Fruit fly (Drosophila melanogaster) whole organism, embryonic: ENCODE measurements around the gene SerRS.
A peak's percentile ranks its signal among the peaks of the same experiment; 100 is the strongest.

Experiments used
- Asciz ChIP-seq: fragments of 200-800 bp; sonication (Bioruptor generic); optimal IDR thresholded peaks from 2 replicates; lab custom pipeline; 2017; ENCODE audit warnings: missing biosample characterization, mild to moderate bottlenecking, missing genetic modification characterization, missing genetic modification reagents
- CG10274 ChIP-seq: fragments of 200-800 bp; sonication (Bioruptor generic); optimal IDR thresholded peaks from 3 replicates; lab custom pipeline; 2017; ENCODE audit warnings: missing biosample characterization, mild to moderate bottlenecking, missing genetic modification characterization
- CG11456 ChIP-seq: fragments of 200-800 bp; sonication (Bioruptor generic); IDR thresholded peaks from 3 replicates; pipeline ENCODE4 v1.3.6; 2022; ENCODE audit warnings: missing biosample characterization, missing genetic modification characterization
- CG11560 ChIP-seq: fragments of 200-800 bp; sonication (Bioruptor generic); IDR thresholded peaks from 3 replicates; pipeline ENCODE4 v1.3.6; 2022; ENCODE audit warnings: missing biosample characterization, missing genetic modification characterization
- CG11723 ChIP-seq: fragments of 200-800 bp; sonication (Bioruptor generic); optimal IDR thresholded peaks from 2 replicates; lab custom pipeline; 2017; ENCODE audit warnings: missing biosample characterization, mild to moderate bottlenecking, missing genetic modification characterization
- CG15011 ChIP-seq: fragments of 200-800 bp; sonication (Bioruptor generic); optimal IDR thresholded peaks from 3 replicates; lab custom pipeline; 2018; ENCODE audit warnings: missing biosample characterization, mild to moderate bottlenecking, missing genetic modification characterization
- CG15514 ChIP-seq: fragments of 200-800 bp; sonication (Bioruptor generic); optimal IDR thresholded peaks from 3 replicates; lab custom pipeline; 2017; ENCODE audit warnings: missing biosample characterization, missing genetic modification characterization, mild to moderate bottlenecking, moderate library complexity, missing genetic modification reagents
- CG16863 ChIP-seq: fragments of 200-800 bp; sonication (Bioruptor generic); optimal IDR thresholded peaks from 3 replicates; lab custom pipeline; 2016; ENCODE audit warnings: missing biosample characterization, missing genetic modification characterization
- CG17385 ChIP-seq: fragments of 200-800 bp; sonication (Bioruptor generic); optimal IDR thresholded peaks from 3 replicates; lab custom pipeline; 2018; ENCODE audit warnings: missing biosample characterization, mild to moderate bottlenecking, missing genetic modification characterization
- CG18599 ChIP-seq: fragments of 200-800 bp; sonication (Bioruptor generic); optimal IDR thresholded peaks from 3 replicates; lab custom pipeline; 2017; ENCODE audit warnings: missing biosample characterization, missing genetic modification characterization, mild to moderate bottlenecking, moderate library complexity, missing genetic modification reagents
- CG4617 ChIP-seq: fragments of 200-800 bp; sonication (Bioruptor generic); optimal IDR thresholded peaks from 3 replicates; lab custom pipeline; 2016; ENCODE audit warnings: missing biosample characterization, missing genetic modification characterization, borderline replicate concordance
- CG4707 ChIP-seq: fragments of 200-800 bp; sonication (Bioruptor generic); optimal IDR thresholded peaks from 2 replicates; lab custom pipeline; 2018; ENCODE audit warnings: missing biosample characterization, mild to moderate bottlenecking, missing genetic modification characterization, moderate library complexity
- CG6272 ChIP-seq: fragments of 200-800 bp; sonication (Bioruptor generic); IDR thresholded peaks from 2 replicates; pipeline ENCODE4 v1.3.6; 2022; ENCODE audit warnings: missing biosample characterization, missing genetic modification characterization
- CG6689 ChIP-seq: fragments of 200-800 bp; sonication (Bioruptor generic); IDR thresholded peaks from 2 replicates; pipeline ENCODE4 v1.3.6; 2022; ENCODE audit warnings: missing biosample characterization, missing genetic modification characterization
- CG7372 ChIP-seq: fragments of 200-800 bp; sonication (Bioruptor generic); IDR thresholded peaks from 2 replicates; pipeline ENCODE4 v1.3.6; 2022; ENCODE audit warnings: missing biosample characterization, missing genetic modification characterization
- CG8388 ChIP-seq: fragments of 200-800 bp; sonication (Bioruptor generic); optimal IDR thresholded peaks from 2 replicates; lab custom pipeline; 2019; ENCODE audit warnings: missing biosample characterization, mild to moderate bottlenecking, missing genetic modification characterization, moderate library complexity
- CG8944 ChIP-seq: fragments of 200-800 bp; sonication (Bioruptor generic); optimal IDR thresholded peaks from 3 replicates; lab custom pipeline; 2016; ENCODE audit warnings: missing biosample characterization, missing genetic modification characterization
- CG9437 ChIP-seq: fragments of 200-800 bp; sonication (Bioruptor generic); optimal IDR thresholded peaks from 2 replicates; lab custom pipeline; 2018; ENCODE audit warnings: missing biosample characterization, mild to moderate bottlenecking, missing genetic modification characterization
- CG9609 ChIP-seq: fragments of 200-800 bp; sonication (Bioruptor generic); optimal IDR thresholded peaks from 3 replicates; lab custom pipeline; 2016; ENCODE audit warnings: missing biosample characterization, missing genetic modification characterization
- CG9876 ChIP-seq: fragments of 200-800 bp; sonication (Bioruptor generic); optimal IDR thresholded peaks from 2 replicates; lab custom pipeline; 2016; ENCODE audit warnings: missing biosample characterization, missing genetic modification characterization
- CHES-1-like ChIP-seq: fragments of 200-800 bp; sonication (Bioruptor generic); optimal IDR thresholded peaks from 2 replicates; lab custom pipeline; 2016; ENCODE audit warnings: missing biosample characterization, missing genetic modification characterization
- Camta ChIP-seq: fragments of 200-800 bp; sonication (Bioruptor generic); optimal IDR thresholded peaks from 2 replicates; lab custom pipeline; 2016; ENCODE audit warnings: missing biosample characterization, missing genetic modification characterization
- Chrac-16 ChIP-seq: fragments of 200-800 bp; sonication (Bioruptor generic); optimal IDR thresholded peaks from 3 replicates; lab custom pipeline; 2016; ENCODE audit warnings: missing biosample characterization, missing genetic modification characterization
- D ChIP-seq, 2 experiments: fragments of 200-800 bp in 1 of 2; fragments of >200 bp in 1 of 2; sonication (Bioruptor generic) in 1 of 2; optimal IDR thresholded peaks; 2 replicates in 1 of 2; 3 replicates in 1 of 2; lab custom pipeline; 2017; ENCODE audit warnings: mild to moderate bottlenecking in 1 of 2, missing biosample characterization in 1 of 2, missing genetic modification characterization in 1 of 2, missing genetic modification reagents in 1 of 2
- Dll ChIP-seq: fragments of 200-800 bp; sonication (Bioruptor generic); IDR thresholded peaks from 4 replicates; pipeline ENCODE4 v1.3.6; 2022; ENCODE audit warnings: missing biosample characterization, missing genetic modification characterization; ENCODE audit not compliant: partially characterized antibody
- Dref ChIP-seq: fragments of 200-800 bp; sonication (Bioruptor generic); IDR thresholded peaks from 2 replicates; pipeline ENCODE4 v1.3.6; 2022; ENCODE audit warnings: missing biosample characterization, missing genetic modification characterization
- Gsc ChIP-seq: fragments of 200-800 bp; sonication (Bioruptor generic); IDR thresholded peaks from 2 replicates; pipeline ENCODE4 v1.3.6; 2022; ENCODE audit warnings: missing biosample characterization, missing genetic modification characterization
- Gug ChIP-seq: fragments of 200-800 bp; sonication (Bioruptor generic); IDR thresholded peaks from 4 replicates; pipeline ENCODE4 v1.3.6; 2022; ENCODE audit warnings: missing biosample characterization, missing genetic modification characterization
- HLH3B ChIP-seq: fragments of 200-800 bp; sonication (Bioruptor generic); IDR thresholded peaks from 2 replicates; pipeline ENCODE4 v1.3.6; 2022; ENCODE audit warnings: missing biosample characterization, missing genetic modification characterization
- HmgZ ChIP-seq: fragments of 200-800 bp; sonication (Bioruptor generic); optimal IDR thresholded peaks from 2 replicates; lab custom pipeline; 2018; ENCODE audit warnings: missing biosample characterization, mild to moderate bottlenecking, missing genetic modification characterization
- Hr3 ChIP-seq: fragments of 200-800 bp; sonication (Bioruptor generic); optimal IDR thresholded peaks from 3 replicates; lab custom pipeline; 2016; ENCODE audit warnings: missing biosample characterization, missing genetic modification characterization
- Stat92E ChIP-seq, 3 experiments: fragments of >200 bp in 2 of 3; fragments of 200-800 bp in 1 of 3; sonication (Bioruptor generic) in 1 of 3; optimal IDR thresholded peaks; 2 replicates each; lab custom pipeline; 2017 to 2019; ENCODE audit warnings: missing biosample characterization in 3 of 3, missing genetic modification characterization in 3 of 3, mild to moderate bottlenecking in 1 of 3, moderate library complexity in 1 of 3
- Usf ChIP-seq: fragments of 200-800 bp; sonication (Bioruptor generic); optimal IDR thresholded peaks from 2 replicates; lab custom pipeline; 2017; ENCODE audit warnings: missing genotype, missing biosample characterization, missing genetic modification characterization
- chm ChIP-seq: fragments of 200-800 bp; sonication (Bioruptor generic); IDR thresholded peaks from 2 replicates; pipeline ENCODE4 v1.3.6; 2022; ENCODE audit warnings: missing biosample characterization, missing genetic modification characterization
- crol ChIP-seq: fragments of 200-800 bp; sonication (Bioruptor generic); IDR thresholded peaks from 2 replicates; pipeline ENCODE4 v1.3.6; 2022; ENCODE audit warnings: missing biosample characterization, missing genetic modification characterization
- ewg ChIP-seq: fragments of 200-800 bp; sonication (Bioruptor generic); optimal IDR thresholded peaks from 3 replicates; lab custom pipeline; 2017; ENCODE audit warnings: mild to moderate bottlenecking, missing biosample characterization, missing genetic modification reagents, missing genetic modification characterization
- gem ChIP-seq: fragments of 200-800 bp; sonication (Bioruptor generic); optimal IDR thresholded peaks from 2 replicates; lab custom pipeline; 2019; ENCODE audit warnings: missing biosample characterization, mild to moderate bottlenecking, missing genetic modification characterization, moderate library complexity
- gfzf ChIP-seq: fragments of 200-800 bp; sonication (Bioruptor generic); optimal IDR thresholded peaks from 2 replicates; lab custom pipeline; 2016; ENCODE audit warnings: missing biosample characterization, mild to moderate bottlenecking, missing genetic modification characterization, moderate library complexity
- gsb ChIP-seq: fragments of 200-800 bp; sonication (Bioruptor generic); IDR thresholded peaks from 2 replicates; pipeline ENCODE4 v1.3.6; 2022; ENCODE audit warnings: missing biosample characterization, missing genetic modification characterization
- gt ChIP-seq: fragments of 200-800 bp; sonication (Bioruptor generic); IDR thresholded peaks from 2 replicates; pipeline ENCODE4 v1.3.6; 2022; ENCODE audit warnings: missing biosample characterization, missing genetic modification characterization
- hkb ChIP-seq, 2 experiments: fragments of 200-800 bp in 1 of 2; fragments of >200 bp in 1 of 2; sonication (Bioruptor generic) in 1 of 2; IDR thresholded peaks in 1 of 2; optimal IDR thresholded peaks in 1 of 2; 2 replicates each; pipeline versions ENCODE4 v1.3.6 to Lab custom; 2017 to 2022; ENCODE audit warnings: missing biosample characterization in 1 of 2, missing genetic modification characterization in 1 of 2
- insv ChIP-seq, 2 experiments: fragments of 200-800 bp; sonication (Bioruptor generic); optimal IDR thresholded peaks; 3 replicates each; lab custom pipeline; 2016 to 2018; ENCODE audit warnings: missing biosample characterization in 2 of 2, missing genetic modification characterization in 2 of 2
- luna ChIP-seq: fragments of 200-800 bp; sonication (Bioruptor generic); optimal IDR thresholded peaks from 2 replicates; lab custom pipeline; 2016; ENCODE audit warnings: missing biosample characterization, missing genetic modification characterization
- scrt ChIP-seq: fragments of 200-800 bp; sonication (Bioruptor generic); optimal IDR thresholded peaks from 2 replicates; lab custom pipeline; 2018; ENCODE audit warnings: missing biosample characterization, mild to moderate bottlenecking, missing genetic modification characterization, moderate library complexity
- sd ChIP-seq: fragments of 200-800 bp; sonication (Bioruptor generic); optimal IDR thresholded peaks from 3 replicates; lab custom pipeline; 2018; ENCODE audit warnings: missing biosample characterization, mild to moderate bottlenecking, missing genetic modification characterization, moderate library complexity
- sens-2 ChIP-seq: fragments of 200-800 bp; sonication (Bioruptor generic); IDR thresholded peaks from 2 replicates; pipeline ENCODE4 v1.3.6; 2022; ENCODE audit warnings: missing biosample characterization, missing genetic modification characterization
- tio ChIP-seq: fragments of 200-800 bp; sonication (Bioruptor generic); optimal IDR thresholded peaks from 2 replicates; lab custom pipeline; 2017; ENCODE audit warnings: missing biosample characterization, missing genetic modification characterization, inconsistent platforms
- zfh2 ChIP-seq: fragments of 200-800 bp; sonication (Bioruptor generic); optimal IDR thresholded peaks from 2 replicates; lab custom pipeline; 2016; ENCODE audit warnings: missing biosample characterization, missing genetic modification characterization

The SerRS gene

DNA sequence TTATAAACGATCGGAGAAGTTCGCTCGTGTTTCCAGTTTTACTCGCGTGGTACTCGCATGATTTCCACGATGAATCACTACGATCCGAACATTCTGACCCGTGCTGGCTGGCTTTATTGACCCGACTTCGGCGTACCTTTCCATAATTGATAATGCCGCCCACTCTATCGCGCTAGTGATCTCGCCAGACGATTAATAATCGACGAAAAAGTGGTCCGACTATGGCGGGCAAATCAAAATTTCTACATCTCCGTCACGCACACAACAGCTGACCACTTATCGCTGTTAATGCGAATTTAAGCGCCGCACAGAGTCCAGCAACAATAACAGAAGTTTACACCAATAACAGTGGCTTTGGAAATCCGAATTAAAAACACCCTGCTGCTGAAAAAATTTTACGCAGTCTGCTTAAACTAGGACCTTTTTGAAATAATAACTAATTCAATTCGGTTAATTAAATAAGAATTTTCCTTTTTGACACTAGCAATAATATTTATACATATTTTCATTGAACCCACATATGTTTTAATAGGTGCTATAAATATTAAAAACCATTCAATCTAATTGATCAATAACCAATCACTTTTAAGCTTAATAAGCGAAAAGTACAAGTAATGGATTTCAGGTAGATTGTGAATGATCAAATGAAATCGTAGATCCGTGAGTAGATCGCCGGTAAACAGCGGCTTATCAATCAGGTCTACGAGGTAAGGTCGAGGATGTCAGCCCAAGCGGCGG lies 18.7 kb upstream of the SerRS start (continued):
- TF ChIP-seq hkb (optimal IDR thresholded peaks at IDR 0.05; lab: Kevin White, UChicago) (no peak), hkb (GFP tag; IDR thresholded peaks at IDR 0.05; lab: Robert Waterston, UW) (no peak), CG11560 (tag; lab: Robert Waterston, UW) (no peak), tio (peak; percentile 55), Camta (peak; percentile 30), Chrac-16 (peak; percentile 5), scrt (GFP tag; lab: Kevin White, UChicago) (peak; percentile 6), Gsc (GFP tag; lab: Robert Waterston, UW) (no peak), HmgZ (tag; lab: Kevin White, UChicago) (no peak), Dll (GFP tag; lab: Robert Waterston, UW) (peak; percentile 53; the same call in 2 of the 4 replicates), crol (GFP tag; lab: Robert Waterston, UW) (no peak), CHES-1-like (GFP tag; lab: Kevin White, UChicago) (peak; percentile 24), chm (GFP tag; lab: Robert Waterston, UW) (no peak), CG10274 (GFP tag; lab: Kevin White, UChicago) (peak; percentile 62), CG17385 (no peak), gfzf (GFP tag; lab: Kevin White, UChicago) (peak; percentile 46), Hr3 (GFP tag; lab: Kevin White, UChicago) (peak; percentile 54), gt (GFP tag; lab: Robert Waterston, UW) (no peak), D (optimal IDR thresholded peaks at IDR 0.05; lab: Kevin White, UChicago) (no peak), D (GFP tag; optimal IDR thresholded peaks at IDR 0.05; lab: Kevin White, UChicago) (no peak), gsb (GFP tag; lab: Robert Waterston, UW) (no peak), Dref (peak; percentile 53), CG8388 (GFP tag; lab: Kevin White, UChicago) (no peak), ewg (GFP tag; lab: Kevin White, UChicago) (no peak), CG11456 (GFP tag; lab: Robert Waterston, UW) (no peak), insv (GFP tag; optimal IDR thresholded peaks at IDR 0.05; lab: Kevin White, UChicago) (no peak), CG11723 (no peak), CG9609 (GFP tag; lab: Kevin White, UChicago) (no peak), luna (no peak), CG8944 (no peak), zfh2 (GFP tag; lab: Kevin White, UChicago) (peak; percentile 34), CG6689 (peak; percentile 44), CG4707 (GFP tag; lab: Kevin White, UChicago) (no peak), CG15514 (GFP tag; lab: Kevin White, UChicago) (no peak), Asciz (GFP tag; lab: Kevin White, UChicago) (no peak), CG7372 (GFP tag; lab: Robert Waterston, UW) (no peak), HLH3B (GFP tag; lab: Robert Waterston, UW) (no peak), Gug (GFP tag; lab: Robert Waterston, UW) (no peak; the same call in 2 of the 4 replicates), CG16863 (peak; percentile 60), CG9876 (GFP tag; lab: Kevin White, UChicago) (no peak), gem (tag; lab: Kevin White, UChicago) (peak; percentile 18), CG18599 (peak; percentile 62), Usf (GFP tag; lab: Kevin White, UChicago) (peak; percentile 53), sd (tag; lab: Kevin White, UChicago) (no peak), Stat92E (GFP tag; optimal IDR thresholded peaks at IDR 0.05; lab: Kevin White, UChicago) (no peak), sens-2 (GFP tag; lab: Robert Waterston, UW) (no peak), CG15011 (GFP tag; lab: Kevin White, UChicago) (no peak), CG9437 (GFP tag; lab: Kevin White, UChicago) (peak; percentile 56), CG4617 (GFP tag; lab: Kevin White, UChicago) (no peak), CG6272 (no peak)
